Fruit fly (Drosophila melanogaster): ENCODE measurements around the gene PlexB.

DNA sequence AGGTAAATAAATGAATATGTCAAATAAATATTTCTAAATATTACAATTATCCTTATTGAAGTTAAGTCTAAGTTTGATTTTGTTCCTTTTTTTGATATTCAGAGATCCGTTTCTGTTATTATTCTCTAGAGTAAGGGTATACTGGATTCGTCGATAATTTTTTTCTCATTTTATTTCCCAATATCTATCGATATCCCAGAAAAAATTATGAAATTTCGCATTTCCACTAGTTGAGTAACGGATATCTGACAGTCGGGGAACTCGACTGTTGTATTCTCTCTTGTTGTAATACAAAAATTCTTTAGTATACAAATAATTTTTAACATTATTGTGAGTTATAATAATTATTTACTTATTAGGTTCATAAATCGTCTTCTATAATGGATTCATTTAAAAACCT, 42.2 kb downstream of the PlexB start:
- TF ChIP-seq usp (GFP tag; optimal IDR thresholded peaks at IDR 0.05) (no peak), Dll (optimal IDR thresholded peaks at IDR 0.05) (no peak), psq (optimal IDR thresholded peaks at IDR 0.05) (no peak), pan (optimal IDR thresholded peaks at IDR 0.05) (no peak), CG8478 (optimal IDR thresholded peaks at IDR 0.05) (no peak), EcR (GFP tag; optimal IDR thresholded peaks at IDR 0.05) (no peak)

All from whole organism.